Fruit fly (Drosophila melanogaster) whole organism, prepupa: Measurements from ENCODE around the gene yrt.

Experiments used
- Blimp-1 ChIP-seq: fragments of 200-800 bp; sonication (Bioruptor generic); optimal IDR thresholded peaks from 3 replicates; lab custom pipeline; 2017; ENCODE audit warnings: missing biosample characterization, missing genetic modification characterization, mild to moderate bottlenecking, moderate library complexity, missing genetic modification reagents
- CG10669 ChIP-seq: fragments of 200-800 bp; sonication (Bioruptor generic); optimal IDR thresholded peaks from 3 replicates; lab custom pipeline; 2018; ENCODE audit warnings: missing biosample characterization, mild to moderate bottlenecking, missing genetic modification characterization, moderate library complexity
- CG11294 ChIP-seq: fragments of 200-800 bp; sonication (Bioruptor generic); IDR thresholded peaks from 2 replicates; pipeline ENCODE4 v1.3.6; 2022; ENCODE audit warnings: missing biosample characterization, missing genetic modification characterization
- CG11762 ChIP-seq: fragments of 200-800 bp; sonication (Bioruptor generic); optimal IDR thresholded peaks from 3 replicates; lab custom pipeline; 2016; ENCODE audit warnings: missing biosample characterization, missing genetic modification characterization; ENCODE audit not compliant: insufficient read depth
- CG11902 ChIP-seq: fragments of 200-800 bp; sonication (Bioruptor generic); optimal IDR thresholded peaks from 3 replicates; lab custom pipeline; 2016; ENCODE audit warnings: missing biosample characterization, missing genetic modification characterization
- CG15336 ChIP-seq: fragments of 200-800 bp; sonication (Bioruptor generic); IDR thresholded peaks from 2 replicates; pipeline ENCODE4 v1.3.6; 2022; ENCODE audit warnings: missing biosample characterization, missing genetic modification characterization
- CG1621 ChIP-seq: fragments of 200-800 bp; sonication (Bioruptor generic); optimal IDR thresholded peaks from 3 replicates; lab custom pipeline; 2018; ENCODE audit warnings: missing biosample characterization, mild to moderate bottlenecking, missing genetic modification characterization
- CG16779 ChIP-seq: fragments of 200-800 bp; sonication (Bioruptor generic); optimal IDR thresholded peaks from 3 replicates; lab custom pipeline; 2017; ENCODE audit warnings: missing biosample characterization, mild to moderate bottlenecking, missing genetic modification characterization
- CG3032 ChIP-seq: fragments of 200-800 bp; optimal IDR thresholded peaks from 2 replicates; lab custom pipeline; 2019; ENCODE audit warnings: missing biosample characterization, mild to moderate bottlenecking, missing genetic modification characterization, moderate library complexity
- CG31627 ChIP-seq: fragments of 200-800 bp; sonication (Bioruptor generic); optimal IDR thresholded peaks from 3 replicates; lab custom pipeline; 2016; ENCODE audit warnings: missing biosample characterization, missing genetic modification characterization
- CG3919 ChIP-seq: fragments of 200-800 bp; sonication (Bioruptor generic); optimal IDR thresholded peaks from 3 replicates; lab custom pipeline; 2016; ENCODE audit warnings: missing biosample characterization, missing genetic modification characterization
- CG6163 ChIP-seq: fragments of 200-800 bp; sonication (Bioruptor generic); IDR thresholded peaks from 3 replicates; pipeline ENCODE4 v1.3.6; 2022; ENCODE audit warnings: missing biosample characterization, missing genetic modification characterization
- CG6792 ChIP-seq: fragments of 200-800 bp; sonication (Bioruptor generic); optimal IDR thresholded peaks from 3 replicates; lab custom pipeline; 2016; ENCODE audit warnings: missing biosample characterization, missing genetic modification characterization
- CG6808 ChIP-seq: fragments of 200-800 bp; sonication (Bioruptor generic); optimal IDR thresholded peaks from 3 replicates; lab custom pipeline; 2017; ENCODE audit warnings: missing biosample characterization, missing genetic modification characterization, mild to moderate bottlenecking, moderate library complexity, missing genetic modification reagents
- CG7368 ChIP-seq: fragments of 200-800 bp; sonication (Bioruptor generic); optimal IDR thresholded peaks from 3 replicates; lab custom pipeline; 2016; ENCODE audit warnings: missing biosample characterization, missing genetic modification characterization
- CG8119 ChIP-seq: fragments of 200-800 bp; sonication (Bioruptor generic); IDR thresholded peaks from 3 replicates; pipeline ENCODE4 v1.3.6; 2022; ENCODE audit warnings: missing biosample characterization, missing genetic modification characterization
- CG8319 ChIP-seq: fragments of 200-800 bp; sonication (Bioruptor generic); optimal IDR thresholded peaks from 3 replicates; lab custom pipeline; 2016; ENCODE audit warnings: missing biosample characterization, missing genetic modification characterization
- CG8632 ChIP-seq: fragments of 200-800 bp; sonication (Bioruptor generic); optimal IDR thresholded peaks from 3 replicates; lab custom pipeline; 2016; ENCODE audit warnings: missing biosample characterization, missing genetic modification characterization
- CG9139 ChIP-seq: fragments of 200-800 bp; sonication (Bioruptor generic); optimal IDR thresholded peaks from 3 replicates; lab custom pipeline; 2017; ENCODE audit warnings: missing biosample characterization, mild to moderate bottlenecking, missing genetic modification characterization
- Eip75B ChIP-seq: fragments of 200-800 bp; sonication (Bioruptor generic); optimal IDR thresholded peaks from 3 replicates; lab custom pipeline; 2016; ENCODE audit warnings: missing biosample characterization, missing genetic modification characterization
- Eip78C ChIP-seq: fragments of 200-800 bp; sonication (Bioruptor generic); peaks from one replicate; lab custom pipeline; 2016; ENCODE audit warnings: missing biosample characterization, missing genetic modification characterization
- Eip93F ChIP-seq: fragments of 200-800 bp; sonication (Bioruptor generic); optimal IDR thresholded peaks from 2 replicates; lab custom pipeline; 2016; ENCODE audit warnings: missing biosample characterization, mild to moderate bottlenecking, missing genetic modification characterization
- Ets21C ChIP-seq: fragments of 200-800 bp; sonication (Bioruptor generic); optimal IDR thresholded peaks from 3 replicates; lab custom pipeline; 2016; ENCODE audit warnings: missing biosample characterization, missing genetic modification characterization
- Ets96B ChIP-seq: fragments of 200-800 bp; optimal IDR thresholded peaks from 2 replicates; lab custom pipeline; 2019; ENCODE audit warnings: missing biosample characterization, mild to moderate bottlenecking, missing genetic modification characterization, moderate library complexity
- Hr38 ChIP-seq: sonication (Bioruptor generic); optimal IDR thresholded peaks from 2 replicates; lab custom pipeline; 2016; ENCODE audit warnings: missing biosample characterization, missing genetic modification characterization
- Hr39 ChIP-seq: fragments of 200-800 bp; sonication (Bioruptor generic); optimal IDR thresholded peaks from 2 replicates; lab custom pipeline; 2016; ENCODE audit warnings: missing biosample characterization, missing genetic modification characterization
- Hr4 ChIP-seq: fragments of 200-800 bp; sonication (Bioruptor generic); optimal IDR thresholded peaks from 3 replicates; lab custom pipeline; 2016; ENCODE audit warnings: missing biosample characterization, missing genetic modification characterization
- Lpt ChIP-seq: fragments of 200-800 bp; sonication (Bioruptor generic); optimal IDR thresholded peaks from 3 replicates; lab custom pipeline; 2016; ENCODE audit warnings: missing biosample characterization, missing genetic modification characterization
- Met ChIP-seq: fragments of 200-800 bp; sonication (Bioruptor generic); optimal IDR thresholded peaks from 3 replicates; lab custom pipeline; 2016; ENCODE audit warnings: missing biosample characterization, missing genetic modification characterization
- OdsH ChIP-seq: fragments of 200-800 bp; sonication (Bioruptor generic); optimal IDR thresholded peaks from 3 replicates; lab custom pipeline; 2016; ENCODE audit warnings: missing biosample characterization, missing genetic modification characterization
- Sox102F ChIP-seq: fragments of 200-800 bp; sonication (Bioruptor generic); optimal IDR thresholded peaks from 2 replicates; lab custom pipeline; 2016; ENCODE audit warnings: missing biosample characterization, mild to moderate bottlenecking, missing genetic modification characterization
- Sox15 ChIP-seq: fragments of 200-800 bp; sonication (Bioruptor generic); optimal IDR thresholded peaks from 3 replicates; lab custom pipeline; 2016; ENCODE audit warnings: missing biosample characterization, missing genetic modification characterization
- achi ChIP-seq: fragments of 200-800 bp; sonication (Bioruptor generic); optimal IDR thresholded peaks from 3 replicates; lab custom pipeline; 2016; ENCODE audit warnings: missing biosample characterization, missing genetic modification characterization
- acj6 ChIP-seq: fragments of 200-800 bp; sonication (Bioruptor generic); optimal IDR thresholded peaks from 3 replicates; lab custom pipeline; 2016; ENCODE audit warnings: missing biosample characterization, missing genetic modification characterization
- cyc ChIP-seq: fragments of 200-800 bp; sonication (Bioruptor generic); optimal IDR thresholded peaks from 3 replicates; lab custom pipeline; 2016; ENCODE audit warnings: missing biosample characterization, missing genetic modification characterization
- dac ChIP-seq: fragments of 200-800 bp; sonication (Bioruptor generic); optimal IDR thresholded peaks from 2 replicates; lab custom pipeline; 2017; ENCODE audit warnings: missing biosample characterization, mild to moderate bottlenecking, missing genetic modification characterization
- dsx ChIP-seq: fragments of 200-800 bp; optimal IDR thresholded peaks from 3 replicates; lab custom pipeline; 2019; ENCODE audit warnings: missing biosample characterization, mild to moderate bottlenecking, missing genetic modification characterization, moderate library complexity; ENCODE audit not compliant: poor library complexity, severe bottlenecking
- eg ChIP-seq: fragments of 200-800 bp; sonication (Bioruptor generic); IDR thresholded peaks from 3 replicates; pipeline ENCODE4 v1.3.6; 2022; ENCODE audit warnings: missing biosample characterization, missing genetic modification characterization
- esn ChIP-seq: fragments of 200-800 bp; sonication (Bioruptor generic); optimal IDR thresholded peaks from 2 replicates; lab custom pipeline; 2016; ENCODE audit warnings: missing biosample characterization, mild to moderate bottlenecking, missing genetic modification characterization, moderate library complexity
- fd59A ChIP-seq: fragments of 200-800 bp; sonication (Bioruptor generic); optimal IDR thresholded peaks from 2 replicates; lab custom pipeline; 2017; ENCODE audit warnings: missing biosample characterization, mild to moderate bottlenecking, missing genetic modification characterization, missing genetic modification reagents
- fd85E ChIP-seq: fragments of 200-800 bp; sonication (Bioruptor generic); optimal IDR thresholded peaks from 3 replicates; lab custom pipeline; 2016; ENCODE audit warnings: missing biosample characterization, missing genetic modification characterization
- fkh ChIP-seq: fragments of 200-800 bp; sonication (Bioruptor generic); optimal IDR thresholded peaks from 3 replicates; lab custom pipeline; 2017; ENCODE audit warnings: missing biosample characterization, mild to moderate bottlenecking, missing genetic modification characterization, moderate library complexity
- lz ChIP-seq: fragments of 200-800 bp; sonication (Bioruptor generic); optimal IDR thresholded peaks from 3 replicates; lab custom pipeline; 2016; ENCODE audit warnings: missing biosample characterization, missing genetic modification characterization
- net ChIP-seq: fragments of 200-800 bp; sonication (Bioruptor generic); optimal IDR thresholded peaks from 3 replicates; lab custom pipeline; 2016; ENCODE audit warnings: missing biosample characterization, missing genetic modification characterization
- pdm3 ChIP-seq: fragments of 200-800 bp; sonication (Bioruptor generic); optimal IDR thresholded peaks from 3 replicates; lab custom pipeline; 2016; ENCODE audit warnings: missing biosample characterization, missing genetic modification characterization
- salr ChIP-seq, 2 experiments: fragments of 200-800 bp; sonication (Bioruptor generic); optimal IDR thresholded peaks; 3 replicates each; lab custom pipeline; 2016 to 2018; ENCODE audit warnings: missing biosample characterization in 2 of 2, missing genetic modification characterization in 2 of 2, mild to moderate bottlenecking in 1 of 2
- spab ChIP-seq: fragments of 200-800 bp; sonication (Bioruptor generic); optimal IDR thresholded peaks from 2 replicates; lab custom pipeline; 2017; ENCODE audit warnings: missing biosample characterization, mild to moderate bottlenecking, missing genetic modification characterization, missing genetic modification reagents
- ss ChIP-seq, 2 experiments: fragments of 200-800 bp; sonication (Bioruptor generic); optimal IDR thresholded peaks; 2 replicates in 1 of 2; 3 replicates in 1 of 2; lab custom pipeline; 2017 to 2018; ENCODE audit warnings: mild to moderate bottlenecking in 2 of 2, missing biosample characterization in 2 of 2, missing genetic modification characterization in 2 of 2, moderate library complexity in 1 of 2
- svp ChIP-seq: fragments of 200-800 bp; sonication (Bioruptor generic); peaks from one replicate; lab custom pipeline; 2016; ENCODE audit warnings: missing biosample characterization, missing genetic modification characterization
- topi ChIP-seq: fragments of 200-800 bp; sonication (Bioruptor generic); optimal IDR thresholded peaks from 3 replicates; lab custom pipeline; 2016; ENCODE audit warnings: missing biosample characterization, missing genetic modification characterization
- vri ChIP-seq: fragments of 200-800 bp; sonication (Bioruptor generic); optimal IDR thresholded peaks from 3 replicates; lab custom pipeline; 2016; ENCODE audit warnings: missing biosample characterization, mild to moderate bottlenecking, missing genetic modification characterization

Gene yrt

DNA sequence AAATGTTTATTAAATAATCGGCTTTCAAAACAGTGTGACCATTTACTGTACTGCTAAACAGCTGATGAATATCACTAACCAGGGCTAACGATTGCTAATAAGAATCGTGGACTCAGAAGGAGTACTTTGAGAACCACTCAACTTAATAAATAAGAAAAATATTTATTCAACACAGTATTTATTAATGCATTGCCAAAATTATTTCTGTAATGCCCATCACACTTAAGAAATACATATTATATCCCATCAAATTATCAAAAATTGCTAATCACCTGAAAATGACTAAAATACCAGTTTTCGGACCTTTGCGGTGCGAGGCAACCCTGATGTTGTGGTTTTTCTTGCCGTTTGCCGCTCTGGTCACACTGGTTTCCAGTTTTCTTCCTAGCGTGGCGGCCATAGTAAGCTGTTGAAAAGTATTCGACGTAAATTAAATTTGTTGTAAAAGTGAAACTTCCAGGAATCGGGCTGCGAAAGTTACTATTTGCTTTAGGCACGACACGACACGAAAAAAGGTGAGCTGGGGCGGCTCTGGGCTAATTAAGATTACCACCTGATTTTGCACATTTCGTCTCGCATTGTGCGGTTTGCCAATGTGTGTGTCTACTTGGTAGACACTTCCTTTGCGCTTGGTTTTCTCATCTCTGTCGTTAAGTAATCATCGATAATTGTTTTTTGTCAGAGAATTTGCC lies 52.9 kb downstream of the yrt start, which contains the start of the genes mRpS21 and Droj2:
mRpS21 (minus strand) TSS at position 66 of the 692 bp plus-strand sequence.
Droj2 (plus strand) TSS at position 363 of the 692 bp plus-strand sequence.
- no peak for TF ChIP-seq Blimp-1 (GFP tag; lab: Kevin White, UChicago)
- TF ChIP-seq fd85E (GFP tag; lab: Kevin White, UChicago): no peak
- peak; percentile 48; the same call in 2 of the 3 replicates for TF ChIP-seq eg (GFP tag; lab: Robert Waterston, UW)
- TF ChIP-seq Hr4 (GFP tag; lab: Kevin White, UChicago): peak; percentile 60
- TF ChIP-seq spab: no peak
- peak; percentile 14 to 55 for TF ChIP-seq ss (GFP tag; optimal IDR thresholded peaks at IDR 0.05; lab: Kevin White, UChicago)
- TF ChIP-seq CG10669 (GFP tag; lab: Kevin White, UChicago): no peak
- TF ChIP-seq esn (GFP tag; lab: Kevin White, UChicago): peak; percentile 32
- peak; percentile 13 for TF ChIP-seq Sox102F (GFP tag; lab: Kevin White, UChicago)
- peak; percentile 41 for TF ChIP-seq Ets21C (GFP tag; lab: Kevin White, UChicago)
- TF ChIP-seq Hr39 (GFP tag; lab: Kevin White, UChicago): peak; percentile 41
- TF ChIP-seq Lpt: no peak
- TF ChIP-seq CG7368: no peak
- no peak for TF ChIP-seq CG8632
- TF ChIP-seq Eip78C (GFP tag; lab: Kevin White, UChicago): peak; percentile 81
- TF ChIP-seq Eip93F (GFP tag; lab: Kevin White, UChicago): no peak
- TF ChIP-seq dsx (GFP tag; lab: Kevin White, UChicago): no peak
- peak; percentile 38 for TF ChIP-seq CG6808 (GFP tag; lab: Kevin White, UChicago)
- no peak for TF ChIP-seq CG11294
- no peak for TF ChIP-seq CG6792 (GFP tag; lab: Kevin White, UChicago)
- peak; percentile 11 for TF ChIP-seq Ets96B
- TF ChIP-seq CG31627: peak; percentile 51
- no peak for TF ChIP-seq Hr38 (GFP tag; lab: Kevin White, UChicago)
- TF ChIP-seq CG15336 (GFP tag; lab: Robert Waterston, UW): no peak
- TF ChIP-seq achi (GFP tag; lab: Kevin White, UChicago): no peak
- no peak for TF ChIP-seq CG8319 (GFP tag; lab: Kevin White, UChicago)
- TF ChIP-seq cyc (GFP tag; lab: Kevin White, UChicago): peak; percentile 8
- peak; percentile 29 for TF ChIP-seq lz (GFP tag; lab: Kevin White, UChicago)
- no peak for TF ChIP-seq CG16779
- no peak for TF ChIP-seq CG6163 (GFP tag; lab: Robert Waterston, UW)
- TF ChIP-seq Met (GFP tag; lab: Kevin White, UChicago): peak; percentile 44
- TF ChIP-seq Eip75B (GFP tag; lab: Kevin White, UChicago): peak; percentile 23
- no peak for TF ChIP-seq salr (GFP tag; optimal IDR thresholded peaks at IDR 0.05; lab: Kevin White, UChicago)
- no peak for TF ChIP-seq CG11762 (GFP tag; lab: Kevin White, UChicago)
- no peak for TF ChIP-seq net (GFP tag; lab: Kevin White, UChicago)
- no peak for TF ChIP-seq pdm3 (GFP tag; lab: Kevin White, UChicago)
- TF ChIP-seq CG11902: no peak
- no peak for TF ChIP-seq svp
- peak; percentile 35 for TF ChIP-seq OdsH
- no peak for TF ChIP-seq CG1621 (tag; lab: Kevin White, UChicago)
- peak; percentile 12 for TF ChIP-seq CG9139 (GFP tag; lab: Kevin White, UChicago)
- TF ChIP-seq fkh: no peak
- TF ChIP-seq CG3032 (tag; lab: Kevin White, UChicago): peak; percentile 54
- TF ChIP-seq Sox15: peak; percentile 30
- no peak for TF ChIP-seq fd59A (GFP tag; lab: Kevin White, UChicago)
- peak; percentile 29 for TF ChIP-seq acj6 (GFP tag; lab: Kevin White, UChicago)
- peak; percentile 3 for TF ChIP-seq topi
- TF ChIP-seq CG3919 (GFP tag; lab: Kevin White, UChicago): no peak
- TF ChIP-seq CG8119 (GFP tag; lab: Robert Waterston, UW): no peak
- peak; percentile 70 for TF ChIP-seq vri (GFP tag; lab: Kevin White, UChicago)
- no peak for TF ChIP-seq dac (GFP tag; lab: Kevin White, UChicago)
